Worm (Caenorhabditis elegans) whole organism, L3 larva: ENCODE measurements around the gene chk-1.

Experiments
- ZK546.5 ChIP-seq: sonication (generic microtip); optimal IDR thresholded peaks from 2 replicates; lab custom pipeline; 2017; ENCODE audit warnings: missing biosample characterization, missing genetic modification characterization
- ceh-9 ChIP-seq: sonication (generic microtip); optimal IDR thresholded peaks from 2 replicates; lab custom pipeline; 2018; ENCODE audit warnings: missing biosample characterization, missing genetic modification characterization
- daf-12 ChIP-seq: fragments of 150-350 bp; optimal IDR thresholded peaks from 2 replicates; lab custom pipeline; 2014; ENCODE audit warnings: missing biosample characterization, missing genetic modification reagents, missing genetic modification characterization
- nfya-1 ChIP-seq: sonication (generic microtip); optimal IDR thresholded peaks from 2 replicates; lab custom pipeline; 2017; ENCODE audit warnings: missing genetic modification characterization, mild to moderate bottlenecking, missing compliant biosample characterization, antibody characterized with exemption, moderate library complexity; ENCODE audit not compliant: insufficient read depth
- tbx-2 ChIP-seq: sonication (generic microtip); optimal IDR thresholded peaks from 2 replicates; lab custom pipeline; 2016; ENCODE audit warnings: mild to moderate bottlenecking, missing genetic modification characterization, missing compliant biosample characterization

ce11 chrV:3711544-3711943 is 47.7 kb downstream of the chk-1 start:
- TF ChIP-seq ZK546.5 (no peak), daf-12 (tag; lab: Kevin White, UChicago) (no peak), nfya-1 (tag; lab: Kevin White, UChicago) (no peak), tbx-2 (tag; lab: Kevin White, UChicago) (no peak), ceh-9 (tag; lab: Kevin White, UChicago) (no peak)
